Worm (Caenorhabditis elegans) whole organism, L2 larva: ENCODE measurements around the gene srv-5.

Experiments
- C34F6.9 ChIP-seq: fragments of 150-350 bp; optimal IDR thresholded peaks from 2 replicates; lab custom pipeline; 2014; ENCODE audit warnings: missing biosample characterization, missing genetic modification characterization
- F13H6.1 ChIP-seq: sonication (generic microtip); optimal IDR thresholded peaks from 2 replicates; lab custom pipeline; 2016; ENCODE audit warnings: missing genetic modification characterization, missing compliant biosample characterization
- R02D3.7 ChIP-seq: fragments of 150-350 bp; optimal IDR thresholded peaks from 2 replicates; lab custom pipeline; 2014; ENCODE audit warnings: missing biosample characterization, missing genetic modification characterization
- Y55F3AM.14 ChIP-seq: fragments of 200-800 bp; sonication (Bioruptor generic); optimal IDR thresholded peaks from 2 replicates; lab custom pipeline; 2018; ENCODE audit warnings: mild to moderate bottlenecking, missing genetic modification characterization, missing compliant biosample characterization
- ZK546.5 ChIP-seq: sonication (generic microtip); optimal IDR thresholded peaks from 2 replicates; lab custom pipeline; 2017; ENCODE audit warnings: missing biosample characterization, missing genetic modification characterization
- aly-2 ChIP-seq: fragments of 150-350 bp; optimal IDR thresholded peaks from 2 replicates; lab custom pipeline; 2014; ENCODE audit warnings: missing biosample characterization, missing genetic modification characterization
- ama-1 ChIP-seq: fragments of 150-350 bp; optimal IDR thresholded peaks from 2 replicates; lab custom pipeline; 2018; ENCODE audit warnings: inconsistent platforms
- blmp-1 ChIP-seq: sonication (generic microtip); optimal IDR thresholded peaks from 2 replicates; lab custom pipeline; 2017; ENCODE audit warnings: missing genetic modification characterization, mild to moderate bottlenecking, missing compliant biosample characterization, antibody characterized with exemption, moderate library complexity; ENCODE audit not compliant: insufficient read depth
- ceh-16 ChIP-seq: fragments of 150-350 bp; optimal IDR thresholded peaks from 2 replicates; lab custom pipeline; 2014; ENCODE audit warnings: missing biosample characterization, missing genetic modification characterization
- crh-2 ChIP-seq: sonication (generic microtip); optimal IDR thresholded peaks from 2 replicates; lab custom pipeline; 2017; ENCODE audit warnings: missing biosample characterization, missing genetic modification characterization
- elt-1 ChIP-seq: fragments of 150-350 bp; optimal IDR thresholded peaks from 2 replicates; lab custom pipeline; 2014; ENCODE audit warnings: missing biosample characterization, missing genetic modification characterization
- elt-3 ChIP-seq: sonication (generic microtip); optimal IDR thresholded peaks from 2 replicates; lab custom pipeline; 2017; ENCODE audit warnings: missing biosample characterization, missing genetic modification characterization
- fos-1 ChIP-seq: fragments of 150-350 bp; optimal IDR thresholded peaks from 2 replicates; lab custom pipeline; 2014; ENCODE audit warnings: missing biosample characterization, missing genetic modification characterization
- lin-13 ChIP-seq: fragments of 150-350 bp; optimal IDR thresholded peaks from 2 replicates; lab custom pipeline; 2014; ENCODE audit warnings: missing biosample characterization, missing genetic modification reagents, missing genetic modification characterization
- lin-39 ChIP-seq: fragments of 150-350 bp; optimal IDR thresholded peaks from 2 replicates; lab custom pipeline; 2014; ENCODE audit warnings: missing biosample characterization, missing genetic modification reagents, missing genetic modification characterization
- lsy-2 ChIP-seq, 2 experiments: fragments of 150-350 bp in 1 of 2; sonication (generic microtip) in 1 of 2; optimal IDR thresholded peaks; 2 replicates each; lab custom pipeline; 2014 to 2017; ENCODE audit warnings: missing biosample characterization in 2 of 2, missing genetic modification characterization in 2 of 2
- mbf-1 ChIP-seq: sonication (generic microtip); optimal IDR thresholded peaks from 2 replicates; lab custom pipeline; 2017; ENCODE audit warnings: missing biosample characterization, missing genetic modification characterization
- nhr-10 ChIP-seq: sonication (generic microtip); optimal IDR thresholded peaks from 2 replicates; lab custom pipeline; 2017; ENCODE audit warnings: missing biosample characterization, missing genetic modification characterization
- nhr-12 ChIP-seq: fragments of 150-350 bp; optimal IDR thresholded peaks from 2 replicates; lab custom pipeline; 2014; ENCODE audit warnings: missing biosample characterization, missing genetic modification characterization
- nhr-129 ChIP-seq: fragments of 150-350 bp; optimal IDR thresholded peaks from 2 replicates; lab custom pipeline; 2014; ENCODE audit warnings: missing biosample characterization, missing genetic modification characterization
- nhr-21 ChIP-seq: fragments of 150-350 bp; optimal IDR thresholded peaks from 2 replicates; lab custom pipeline; 2014; ENCODE audit warnings: missing biosample characterization, missing genetic modification characterization
- nhr-23 ChIP-seq: fragments of 150-350 bp; optimal IDR thresholded peaks from 2 replicates; lab custom pipeline; 2014; ENCODE audit warnings: missing biosample characterization, missing genetic modification reagents, missing genetic modification characterization
- nhr-237 ChIP-seq: fragments of 150-350 bp; optimal IDR thresholded peaks from 2 replicates; lab custom pipeline; 2014; ENCODE audit warnings: missing biosample characterization, missing genetic modification characterization
- nhr-6 ChIP-seq: fragments of 150-350 bp; optimal IDR thresholded peaks from 2 replicates; lab custom pipeline; 2014; ENCODE audit warnings: missing biosample characterization, missing genetic modification characterization
- nhr-77 ChIP-seq: fragments of 150-350 bp; optimal IDR thresholded peaks from 2 replicates; lab custom pipeline; 2014; ENCODE audit warnings: missing biosample characterization, missing genetic modification characterization
- sem-4 ChIP-seq: fragments of 150-350 bp; optimal IDR thresholded peaks from 2 replicates; lab custom pipeline; 2014; ENCODE audit warnings: missing biosample characterization, missing genetic modification reagents, missing genetic modification characterization
- skn-1 ChIP-seq: sonication (generic microtip); optimal IDR thresholded peaks from 2 replicates; lab custom pipeline; 2017; ENCODE audit warnings: missing biosample characterization, missing genetic modification characterization
- sma-3 ChIP-seq: sonication (generic microtip); optimal IDR thresholded peaks from 2 replicates; lab custom pipeline; 2016; ENCODE audit warnings: missing genetic modification reagents, missing genetic modification characterization, missing compliant biosample characterization
- sma-9 ChIP-seq, 2 experiments: fragments of 150-350 bp in 1 of 2; sonication (generic microtip) in 1 of 2; optimal IDR thresholded peaks; 2 replicates each; lab custom pipeline; 2014 to 2016; ENCODE audit warnings: missing genetic modification characterization in 2 of 2, mild to moderate bottlenecking in 1 of 2, missing biosample characterization in 1 of 2, missing compliant biosample characterization in 1 of 2, missing genetic modification reagents in 1 of 2, moderate library complexity in 1 of 2
- unc-39 ChIP-seq: fragments of 150-350 bp; optimal IDR thresholded peaks from 2 replicates; lab custom pipeline; 2014; ENCODE audit warnings: missing biosample characterization, missing genetic modification characterization
- unc-55 ChIP-seq: fragments of 150-350 bp; sonication (generic microtip); optimal IDR thresholded peaks from 3 replicates; lab custom pipeline; 2014; ENCODE audit warnings: missing biosample characterization, missing genetic modification reagents, missing genetic modification characterization
- unc-62 ChIP-seq: fragments of 150-350 bp; optimal IDR thresholded peaks from 2 replicates; lab custom pipeline; 2014; ENCODE audit warnings: missing biosample characterization, missing genetic modification reagents, missing genetic modification characterization
- zag-1 ChIP-seq: fragments of 150-350 bp; optimal IDR thresholded peaks from 2 replicates; lab custom pipeline; 2014; ENCODE audit warnings: missing biosample characterization, missing genetic modification characterization

Gene srv-5

DNA sequence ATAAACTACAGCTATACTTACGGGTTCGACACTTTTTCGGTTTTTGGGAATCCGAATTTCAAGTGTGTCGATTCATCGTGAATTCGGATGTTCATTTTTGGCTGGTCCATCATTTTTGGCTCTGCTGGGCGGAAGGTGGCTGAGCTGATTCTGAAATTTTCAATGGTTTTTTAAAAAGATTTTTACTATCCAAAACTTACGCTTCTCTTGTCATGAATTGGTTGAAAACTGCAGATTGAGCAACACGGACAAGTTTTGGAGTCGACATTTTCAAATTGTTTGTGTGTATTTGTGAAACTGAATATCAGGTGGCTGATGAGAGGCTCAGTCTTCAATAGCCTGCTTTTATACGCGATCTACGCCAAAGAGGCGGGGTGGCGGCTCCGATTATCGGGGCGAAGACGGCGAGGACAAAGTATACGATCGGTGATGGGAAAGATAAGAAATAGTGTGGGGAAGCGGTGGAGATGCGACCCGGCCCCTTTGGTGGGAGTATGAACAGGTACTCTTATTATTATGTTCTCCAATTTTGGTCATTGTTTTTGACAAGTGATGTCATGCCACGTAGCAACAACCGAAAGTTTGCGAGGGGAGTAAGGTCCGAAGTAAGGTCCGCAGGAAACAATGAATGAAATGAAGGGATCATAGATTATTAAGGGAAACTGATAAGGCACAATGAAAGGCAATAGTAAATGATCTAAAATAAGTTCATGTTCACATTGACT lies 5.1 kb upstream of the srv-5 start, which contains the start of gene F48D6.4:
F48D6.4 (minus strand) TSS at position 346 of the 725 bp plus-strand sequence.
- TF ChIP-seq fos-1 (tag; lab: Kevin White, UChicago) (peak; percentile 14), F13H6.1 (tag; lab: Kevin White, UChicago) (peak; percentile 30), crh-2 (peak; percentile 83), ama-1 (lab: Kevin White, UChicago) (peak; percentile 69), nhr-12 (tag; lab: Kevin White, UChicago) (no peak), ZK546.5 (tag; lab: Kevin White, UChicago) (no peak)

DNA sequence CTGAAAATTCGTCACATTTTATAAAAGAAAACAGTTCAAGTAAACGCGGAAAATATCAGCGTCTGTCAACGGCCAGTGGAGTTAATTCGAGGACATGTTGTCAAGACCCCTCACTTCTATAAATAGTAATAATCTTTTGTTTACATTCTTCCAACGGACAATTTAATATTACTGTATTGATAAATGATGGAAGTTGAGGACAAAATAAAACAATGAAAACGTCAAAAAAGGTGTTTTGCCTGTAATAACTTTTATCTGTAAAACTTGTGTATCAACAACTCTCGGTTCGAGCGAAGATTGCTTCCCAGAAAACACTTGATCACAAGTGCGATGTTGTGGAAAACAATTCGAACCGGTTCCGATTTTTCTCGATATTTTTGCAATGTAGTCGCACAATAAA lies 3.7 kb upstream of the srv-5 start:
- TF ChIP-seq nhr-129 (tag; lab: Kevin White, UChicago) = peak; percentile 11
- TF ChIP-seq nhr-237 (tag; lab: Kevin White, UChicago) = no peak

DNA sequence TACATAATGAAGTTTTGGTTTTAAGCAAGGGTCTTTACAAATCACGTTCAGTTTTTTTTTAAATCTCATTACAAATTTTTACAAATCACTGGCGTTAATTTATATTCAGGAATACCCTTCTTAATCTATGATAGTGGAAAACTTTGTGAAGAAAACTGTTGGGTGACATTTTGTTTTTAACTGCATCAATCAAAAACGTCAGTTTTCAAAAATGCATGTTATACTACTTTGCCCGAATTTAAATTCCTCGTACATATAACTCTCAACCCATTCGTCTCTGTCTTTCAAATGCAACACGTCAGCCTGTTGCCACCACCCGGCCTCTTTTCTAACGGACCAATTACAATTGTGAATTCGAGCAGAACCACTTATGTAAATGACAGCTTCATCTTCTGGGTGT lies 3.2 kb upstream of the srv-5 start, which contains the start of gene hlh-13:
hlh-13 (plus strand) TSS at position 301 of the 400 bp plus-strand sequence.
- TF ChIP-seq elt-3 = no peak
- TF ChIP-seq Y55F3AM.14 = no peak
- no peak for TF ChIP-seq nhr-237 (tag; lab: Kevin White, UChicago)
- no peak for TF ChIP-seq nhr-77 (tag; lab: Kevin White, UChicago)
- TF ChIP-seq blmp-1 (tag; lab: Kevin White, UChicago) = no peak
- no peak for TF ChIP-seq ama-1 (lab: Kevin White, UChicago)
- no peak for TF ChIP-seq C34F6.9 (tag; lab: Kevin White, UChicago)
- TF ChIP-seq F13H6.1 (tag; lab: Kevin White, UChicago) = no peak
- TF ChIP-seq nhr-129 (tag; lab: Kevin White, UChicago) = no peak

DNA sequence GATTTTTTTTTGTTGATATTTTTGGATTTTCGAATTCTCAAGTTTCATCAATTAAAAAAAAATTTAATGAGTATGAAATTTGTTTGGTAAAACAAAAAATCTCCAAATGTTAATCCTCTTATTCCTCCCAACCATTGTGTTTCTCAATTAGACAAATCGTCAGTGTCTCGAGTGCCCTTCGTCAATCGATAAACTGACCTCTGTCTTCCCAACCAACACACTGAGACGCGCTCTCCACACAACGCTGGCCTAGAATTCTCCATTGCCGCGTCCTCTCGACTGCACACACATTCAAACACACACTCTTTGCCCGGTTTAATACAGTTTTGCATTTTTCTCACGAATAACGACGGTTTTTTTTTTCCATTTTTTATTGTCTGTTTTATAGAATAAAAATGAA lies 2.6 kb downstream of the srv-5 start, which contains the start of gene taf-11.1:
taf-11.1 (plus strand) TSS at position 389 of the 400 bp plus-strand sequence.
- TF ChIP-seq C34F6.9 (tag; lab: Kevin White, UChicago) = peak; percentile 22
- TF ChIP-seq F13H6.1 (tag; lab: Kevin White, UChicago) = no peak
- TF ChIP-seq lsy-2 (tag; optimal IDR thresholded peaks at IDR 0.05; lab: Kevin White, UChicago) = peak in 1 of 2 experiments; percentile 50
- peak; percentile 54 for TF ChIP-seq crh-2
- peak; percentile 27 for TF ChIP-seq fos-1 (tag; lab: Kevin White, UChicago)
- peak; percentile 7 for TF ChIP-seq unc-55
- peak; percentile 50 for TF ChIP-seq nhr-129 (tag; lab: Kevin White, UChicago)
- no peak for TF ChIP-seq elt-1 (tag; lab: Kevin White, UChicago)

DNA sequence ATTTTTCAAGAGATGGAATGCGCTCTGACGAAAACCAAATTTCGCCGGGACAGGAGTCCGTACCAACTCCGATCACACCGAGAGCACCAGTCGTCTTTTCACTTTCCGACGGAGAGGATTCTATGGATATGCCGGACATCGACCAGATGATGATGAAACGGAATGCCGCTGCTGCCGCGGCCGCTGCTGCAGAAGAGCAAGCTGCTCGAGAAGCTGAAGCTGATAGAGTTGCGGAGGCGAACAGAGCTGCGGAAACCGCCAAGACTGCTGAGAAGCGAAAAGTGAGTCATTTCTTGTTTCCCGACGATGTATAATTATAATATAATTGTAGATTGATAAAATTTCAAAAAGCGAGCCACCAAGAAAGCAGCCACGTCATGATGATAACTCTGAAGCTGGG lies 3.2 kb downstream of the srv-5 start:
- TF ChIP-seq sma-9 (GFP tag; optimal IDR thresholded peaks at IDR 0.05; lab: Kevin White, UChicago) (no peak), sma-9 (tag; optimal IDR thresholded peaks at IDR 0.05; lab: Kevin White, UChicago) (no peak), ceh-16 (no peak), sma-3 (GFP tag; lab: Kevin White, UChicago) (no peak), nhr-10 (tag; lab: Kevin White, UChicago) (no peak), lin-13 (GFP tag; lab: Kevin White, UChicago) (no peak), elt-3 (no peak), nhr-23 (tag; lab: Kevin White, UChicago) (no peak), unc-39 (no peak), zag-1 (tag; lab: Kevin White, UChicago) (no peak), C34F6.9 (tag; lab: Kevin White, UChicago) (no peak), nhr-77 (tag; lab: Kevin White, UChicago) (no peak), blmp-1 (tag; lab: Kevin White, UChicago) (no peak)

ce11 chrX:4256761-4257160 lies 4.6 kb downstream of the srv-5 start, which contains the start of gene srv-6:
srv-6 (plus strand) TSS chrX:4257061.
- TF ChIP-seq zag-1 (tag; lab: Kevin White, UChicago) (no peak), sem-4 (tag; lab: Kevin White, UChicago) (no peak), R02D3.7 (tag; lab: Kevin White, UChicago) (no peak), ceh-16 (no peak), unc-62 (GFP tag; lab: Kevin White, UChicago) (no peak), C34F6.9 (tag; lab: Kevin White, UChicago) (no peak), crh-2 (no peak), mbf-1 (tag; lab: Kevin White, UChicago) (no peak), lin-13 (GFP tag; lab: Kevin White, UChicago) (no peak), lin-39 (tag; lab: Kevin White, UChicago) (no peak), elt-1 (tag; lab: Kevin White, UChicago) (no peak), nhr-21 (no peak), skn-1 (tag; lab: Kevin White, UChicago) (no peak), aly-2 (tag; lab: Kevin White, UChicago) (no peak), sma-3 (GFP tag; lab: Kevin White, UChicago) (no peak), nhr-6 (tag; lab: Kevin White, UChicago) (no peak)
